Worm (Caenorhabditis elegans): ENCODE data around the gene srd-70.

The srd-70 gene

ce11 chrV:20413936-20414335 lies 40.0 kb upstream of the srd-70 start:
- no peak for TF ChIP-seq hmg-1.1 (GFP tag; IDR thresholded peaks at IDR 0.05)
- TF ChIP-seq mep-1 (tag; optimal IDR thresholded peaks at IDR 0.05) = no peak
- peak in 1 of 2 experiments; percentile 64 for TF ChIP-seq unc-62 (GFP tag; optimal IDR thresholded peaks at IDR 0.05 in 1 of 2)
- no peak for TF ChIP-seq unc-62 (tag; optimal IDR thresholded peaks at IDR 0.05)
- TF ChIP-seq attf-4 (tag; optimal IDR thresholded peaks at IDR 0.05) = no peak
- no peak for TF ChIP-seq dmd-6 (GFP tag; IDR thresholded peaks at IDR 0.05)

- TF ChIP-seq F37D6.2 (tag; optimal IDR thresholded peaks at IDR 0.05) (no peak), hlh-11 (tag; optimal IDR thresholded peaks at IDR 0.05) (peak; percentile 9), nhr-25 (tag; optimal IDR thresholded peaks at IDR 0.05; ENCODE audit: borderline replicate concordance, insufficient read depth) (peak; percentile 56), dmd-8 (GFP tag; IDR thresholded peaks at IDR 0.05) (no peak), hmg-1.1 (GFP tag; IDR thresholded peaks at IDR 0.05) (0 out of 2 replicates have a peak, but pooled peaks have one; percentile 29), hlh-30 (tag; optimal IDR thresholded peaks at IDR 0.05; ENCODE audit: insufficient read depth) (peak; percentile 41), unc-62 (GFP tag; optimal IDR thresholded peaks at IDR 0.05 in 1 of 2) (peak in 1 of 2 experiments; percentile 73), unc-62 (tag; optimal IDR thresholded peaks at IDR 0.05) (no peak), mxl-3 (GFP tag; optimal IDR thresholded peaks at IDR 0.05) (peak; percentile 39), dve-1 (tag; optimal IDR thresholded peaks at IDR 0.05; ENCODE audit: insufficient read depth) (peak; percentile 11), jun-1 (tag; optimal IDR thresholded peaks at IDR 0.05) (no peak), ZK337.2 (GFP tag; IDR thresholded peaks at IDR 0.05) (no peak), pqm-1 (tag; optimal IDR thresholded peaks at IDR 0.05) (no peak), mep-1 (tag; optimal IDR thresholded peaks at IDR 0.05) (peak; percentile 35), nhr-6 (tag; optimal IDR thresholded peaks at IDR 0.05) (no peak), sdz-12 (GFP tag; optimal IDR thresholded peaks at IDR 0.05) (no peak), nhr-28 (tag; optimal IDR thresholded peaks at IDR 0.05) (peak; percentile 51), daf-16 (GFP tag; optimal IDR thresholded peaks at IDR 0.05) (no peak), daf-16 (tag; optimal IDR thresholded peaks at IDR 0.05) (peak; percentile 26)
These were observed 38.5 kb upstream of the srd-70 start for ce11 chrV:20415415-20415814.

ce11 chrV:20416335-20416734 lies 37.6 kb upstream of the srd-70 start:
- TF ChIP-seq hmg-1.1 (GFP tag; IDR thresholded peaks at IDR 0.05) (no peak), aha-1 (tag) (peak; percentile 75), nhr-102 (tag; optimal IDR thresholded peaks at IDR 0.05) (no peak)

- TF ChIP-seq daf-16 (GFP tag; optimal IDR thresholded peaks at IDR 0.05) (no peak), daf-16 (tag; optimal IDR thresholded peaks at IDR 0.05) (peak; percentile 84), nhr-42 (GFP tag; IDR thresholded peaks at IDR 0.05) (no peak), Y48G9A.11 (GFP tag; IDR thresholded peaks at IDR 0.05) (no peak), gei-8 (GFP tag; optimal IDR thresholded peaks at IDR 0.05) (no peak), mep-1 (tag; optimal IDR thresholded peaks at IDR 0.05) (no peak), dmd-6 (GFP tag; IDR thresholded peaks at IDR 0.05) (peak; percentile 24; the same call in 1 of the 2 replicates), ceh-82 (tag; optimal IDR thresholded peaks at IDR 0.05) (no peak), php-3 (GFP tag; IDR thresholded peaks at IDR 0.05) (peak; percentile 78), fos-1 (tag; optimal IDR thresholded peaks at IDR 0.05) (no peak), lin-29 (GFP tag; IDR thresholded peaks at IDR 0.05) (no peak), hlh-30 (tag; optimal IDR thresholded peaks at IDR 0.05; ENCODE audit: insufficient read depth) (peak; percentile 36), unc-130 (GFP tag; optimal IDR thresholded peaks at IDR 0.05) (no peak), nhr-10 (tag; optimal IDR thresholded peaks at IDR 0.05) (no peak), duxl-1 (tag; optimal IDR thresholded peaks at IDR 0.05; ENCODE audit: poor library complexity) (no peak), mes-2 (tag; optimal IDR thresholded peaks at IDR 0.05; ENCODE audit: poor library complexity, severe bottlenecking) (no peak), dve-1 (tag; optimal IDR thresholded peaks at IDR 0.05; ENCODE audit: insufficient read depth) (peak; percentile 49), attf-4 (tag; optimal IDR thresholded peaks at IDR 0.05) (no peak), lin-39 (tag; optimal IDR thresholded peaks at IDR 0.05) (no peak), egl-43 (GFP tag; IDR thresholded peaks at IDR 0.05) (no peak), nhr-28 (tag; optimal IDR thresholded peaks at IDR 0.05) (peak; percentile 21), hlh-11 (tag; optimal IDR thresholded peaks at IDR 0.05) (peak; percentile 63), unc-62 (GFP tag; optimal IDR thresholded peaks at IDR 0.05 in 1 of 2) (peak in 1 of 2 experiments; percentile 52), unc-62 (tag; optimal IDR thresholded peaks at IDR 0.05) (no peak), nhr-77 (tag; optimal IDR thresholded peaks at IDR 0.05) (no peak), lim-7 (GFP tag; IDR thresholded peaks at IDR 0.05) (no peak), ZK546.5 (tag; optimal IDR thresholded peaks at IDR 0.05) (no peak), ceh-20 (GFP tag; IDR thresholded peaks at IDR 0.05) (no peak), mdl-1 (tag; optimal IDR thresholded peaks at IDR 0.05) (peak in 1 of 2 experiments; percentile 27), lin-1 (GFP tag; IDR thresholded peaks at IDR 0.05) (no peak)
These were observed 37.1 kb upstream of the srd-70 start for ce11 chrV:20416790-20417189.

Data from whole organism, L4 larva.